ENCODE assay signal across 1 fruit fly cellular context in the genomic region with DNA sequence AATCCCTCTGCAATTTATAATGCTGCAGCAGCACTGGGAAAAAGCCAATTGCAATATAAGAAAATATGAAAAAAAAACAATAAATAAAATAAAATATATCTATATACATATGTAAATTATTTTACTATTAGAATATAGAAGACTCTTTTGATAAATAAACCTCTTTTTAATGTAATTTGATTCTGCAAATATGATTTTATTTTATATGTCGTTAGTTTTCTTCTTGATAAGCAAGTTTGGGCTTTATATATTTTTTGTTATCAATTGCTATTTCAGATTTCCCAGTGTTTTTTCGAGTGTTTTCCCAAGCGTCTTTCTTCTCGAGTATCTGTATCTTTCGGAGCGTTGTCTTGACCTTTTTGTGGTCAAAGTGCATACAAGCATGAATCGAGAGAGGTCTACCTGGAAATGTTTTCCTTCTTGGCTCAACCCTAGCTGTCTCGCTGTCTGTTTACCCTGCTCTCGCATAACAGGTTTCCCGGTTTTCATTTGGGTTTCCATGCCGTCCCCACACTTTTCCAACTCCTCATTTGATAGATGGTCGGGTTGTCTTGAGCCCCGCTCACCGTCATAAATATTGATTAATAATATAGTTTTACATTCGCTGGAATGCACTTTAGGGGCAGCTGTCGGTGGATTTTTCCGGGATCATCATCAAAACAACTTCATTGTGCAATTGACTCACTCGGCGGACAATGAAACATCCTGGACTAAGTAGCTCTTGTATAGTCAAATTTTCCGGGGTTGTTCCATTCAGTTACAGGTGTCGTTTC.
TF ChIP-seq lines count a peak whose summit lies in the region.

No protein-coding gene starts in this region.

TF ChIP-seq in whole organism, embryonic, 481 proteins besides CTCF, POLR2A, EP300 and RAD21 (continued from another document and continues in another):
- no peak for TF ChIP-seq oc (tag; optimal IDR thresholded peaks at IDR 0.05; lab: Kevin White, UChicago)
- no peak for TF ChIP-seq lbe (GFP tag; optimal IDR thresholded peaks at IDR 0.05; lab: Kevin White, UChicago)
- TF ChIP-seq Atf3 (GFP tag; optimal IDR thresholded peaks at IDR 0.05; lab: Kevin White, UChicago), result no peak
- TF ChIP-seq twi (tag; optimal IDR thresholded peaks at IDR 0.05; lab: Kevin White, UChicago), result peak; percentile 28
- TF ChIP-seq caup (GFP tag; optimal IDR thresholded peaks at IDR 0.05; lab: Kevin White, UChicago; ENCODE audit: severe bottlenecking), result no peak
- TF ChIP-seq E2f2 (GFP tag; IDR thresholded peaks at IDR 0.05; lab: Robert Waterston, UW), result no peak
- no peak for TF ChIP-seq CG5245 (GFP tag; optimal IDR thresholded peaks at IDR 0.05; lab: Kevin White, UChicago)
- peak; percentile 93 for TF ChIP-seq CG14710 (tag; optimal IDR thresholded peaks at IDR 0.05; lab: Kevin White, UChicago)
- TF ChIP-seq amos (GFP tag; IDR thresholded peaks at IDR 0.05; lab: Robert Waterston, UW; ENCODE audit: partially characterized antibody), result no peak
- no peak for TF ChIP-seq CG14965 (GFP tag; optimal IDR thresholded peaks at IDR 0.05; lab: Kevin White, UChicago; ENCODE audit: borderline replicate concordance)
- no peak for TF ChIP-seq emc (GFP tag; optimal IDR thresholded peaks at IDR 0.05; lab: Kevin White, UChicago)
- TF ChIP-seq crol (GFP tag; IDR thresholded peaks at IDR 0.05; lab: Robert Waterston, UW), result no peak
- no peak for TF ChIP-seq CG11723 (GFP tag; optimal IDR thresholded peaks at IDR 0.05; lab: Kevin White, UChicago)
- no peak for TF ChIP-seq luna (GFP tag; optimal IDR thresholded peaks at IDR 0.05; lab: Kevin White, UChicago)
- no peak for TF ChIP-seq CG16863 (GFP tag; optimal IDR thresholded peaks at IDR 0.05; lab: Kevin White, UChicago)
- no peak for TF ChIP-seq sisA (GFP tag; IDR thresholded peaks at IDR 0.05; lab: Robert Waterston, UW)
- TF ChIP-seq chinmo (GFP tag; IDR thresholded peaks at IDR 0.05; lab: Robert Waterston, UW; ENCODE audit: partially characterized antibody), result no peak
- peak; percentile 75 for TF ChIP-seq Blimp-1 (GFP tag; optimal IDR thresholded peaks at IDR 0.05; lab: Kevin White, UChicago)
- no peak; the same call in 1 of the 2 replicates for TF ChIP-seq CG32767 (GFP tag; IDR thresholded peaks at IDR 0.05; lab: Robert Waterston, UW)
- TF ChIP-seq CG12769 (tag; optimal IDR thresholded peaks at IDR 0.05; lab: Kevin White, UChicago), result no peak
- no peak for TF ChIP-seq ham (GFP tag; IDR thresholded peaks at IDR 0.05; lab: Robert Waterston, UW)
- TF ChIP-seq CG17361 (GFP tag; IDR thresholded peaks at IDR 0.05; lab: Robert Waterston, UW), result peak; percentile 95
- peak; percentile 5; the same call in 1 of the 3 replicates for TF ChIP-seq ci (GFP tag; IDR thresholded peaks at IDR 0.05; lab: Robert Waterston, UW)
- peak; percentile 64 for TF ChIP-seq CG7271 (tag; optimal IDR thresholded peaks at IDR 0.05; lab: Kevin White, UChicago)
- no peak for TF ChIP-seq ab (GFP tag; optimal IDR thresholded peaks at IDR 0.05; lab: Kevin White, UChicago)
- peak in 1 of 2 experiments; percentile 82 for TF ChIP-seq bsh (GFP tag; optimal IDR thresholded peaks at IDR 0.05; lab: Kevin White, UChicago)
- no peak for TF ChIP-seq gcm2 (GFP tag; optimal IDR thresholded peaks at IDR 0.05; lab: Kevin White, UChicago)
- no peak for TF ChIP-seq CG10274 (GFP tag; optimal IDR thresholded peaks at IDR 0.05; lab: Kevin White, UChicago)
- TF ChIP-seq B-H1 (GFP tag; IDR thresholded peaks at IDR 0.05; lab: Robert Waterston, UW), result no peak
- no peak for TF ChIP-seq rib (GFP tag; IDR thresholded peaks at IDR 0.05; lab: Robert Waterston, UW)
- TF ChIP-seq sqz (GFP tag; optimal IDR thresholded peaks at IDR 0.05; lab: Kevin White, UChicago), result peak; percentile 75
- TF ChIP-seq ATbp (GFP tag; optimal IDR thresholded peaks at IDR 0.05; lab: Kevin White, UChicago), result peak; percentile 39
- TF ChIP-seq CG11085 (GFP tag; IDR thresholded peaks at IDR 0.05; lab: Robert Waterston, UW), result no peak
- no peak for TF ChIP-seq knrl (GFP tag; IDR thresholded peaks at IDR 0.05; lab: Robert Waterston, UW; ENCODE audit: partially characterized antibody)
- peak; percentile 30 for TF ChIP-seq CG1529 (GFP tag; optimal IDR thresholded peaks at IDR 0.05; lab: Kevin White, UChicago)
- TF ChIP-seq Hsf (GFP tag; optimal IDR thresholded peaks at IDR 0.05; lab: Kevin White, UChicago), result no peak
- no peak for TF ChIP-seq HLHmδ (GFP tag; optimal IDR thresholded peaks at IDR 0.05; lab: Kevin White, UChicago)
- no peak for TF ChIP-seq en (GFP tag; optimal IDR thresholded peaks at IDR 0.05; lab: Kevin White, UChicago)
- TF ChIP-seq Fer3 (tag; optimal IDR thresholded peaks at IDR 0.05; lab: Kevin White, UChicago), result no peak
- TF ChIP-seq CG17829 (tag; optimal IDR thresholded peaks at IDR 0.05; lab: Kevin White, UChicago), result peak; percentile 89
- no peak for TF ChIP-seq bigmax (GFP tag; optimal IDR thresholded peaks at IDR 0.05; lab: Kevin White, UChicago)
- peak; percentile 51 for TF ChIP-seq D19A (tag; optimal IDR thresholded peaks at IDR 0.05; lab: Kevin White, UChicago)
- TF ChIP-seq Spps (tag; optimal IDR thresholded peaks at IDR 0.05; lab: Kevin White, UChicago), result peak; percentile 83
- no peak for TF ChIP-seq CG4617 (GFP tag; optimal IDR thresholded peaks at IDR 0.05; lab: Kevin White, UChicago; ENCODE audit: borderline replicate concordance)
- TF ChIP-seq NFAT (GFP tag; IDR thresholded peaks at IDR 0.05; lab: Robert Waterston, UW), result no peak
- no peak for TF ChIP-seq CG32532 (GFP tag; IDR thresholded peaks at IDR 0.05; lab: Robert Waterston, UW)
- peak; percentile 48 for TF ChIP-seq CG3407 (GFP tag; optimal IDR thresholded peaks at IDR 0.05; lab: Kevin White, UChicago)
- no peak for TF ChIP-seq Doc3 (GFP tag; IDR thresholded peaks at IDR 0.05; lab: Robert Waterston, UW; ENCODE audit: partially characterized antibody)
- TF ChIP-seq corto (GFP tag; optimal IDR thresholded peaks at IDR 0.05; lab: Kevin White, UChicago), result no peak
- peak; percentile 47; the same call in 1 of the 2 replicates for TF ChIP-seq ara (GFP tag; IDR thresholded peaks at IDR 0.05; lab: Robert Waterston, UW)
- TF ChIP-seq CG11695 (GFP tag; IDR thresholded peaks at IDR 0.05; lab: Robert Waterston, UW), result peak; percentile 41; the same call in 1 of the 3 replicates
- TF ChIP-seq Antp (GFP tag; optimal IDR thresholded peaks at IDR 0.05; lab: Kevin White, UChicago), result no peak
- no peak for TF ChIP-seq ase (GFP tag; IDR thresholded peaks at IDR 0.05; lab: Robert Waterston, UW)
- no peak for TF ChIP-seq Ada2b (GFP tag; IDR thresholded peaks at IDR 0.05; lab: Robert Waterston, UW)
- peak; percentile 88 for TF ChIP-seq CG12391 (tag; optimal IDR thresholded peaks at IDR 0.05; lab: Kevin White, UChicago)
- TF ChIP-seq bbx (GFP tag; IDR thresholded peaks at IDR 0.05; lab: Robert Waterston, UW; ENCODE audit: partially characterized antibody), result no peak
- no peak for TF ChIP-seq bab2 (GFP tag; optimal IDR thresholded peaks at IDR 0.05; lab: Kevin White, UChicago)
- no peak for TF ChIP-seq abd-A (tag; optimal IDR thresholded peaks at IDR 0.05; lab: Kevin White, UChicago)
- no peak for TF ChIP-seq CG34376 (GFP tag; optimal IDR thresholded peaks at IDR 0.05; lab: Kevin White, UChicago)
- peak; percentile 75 for TF ChIP-seq CG10209 (GFP tag; optimal IDR thresholded peaks at IDR 0.05; lab: Kevin White, UChicago)
- TF ChIP-seq CG13775 (GFP tag; optimal IDR thresholded peaks at IDR 0.05; lab: Kevin White, UChicago), result peak; percentile 72
- TF ChIP-seq Sin3A (optimal IDR thresholded peaks at IDR 0.05; lab: Kevin White, UChicago), result no peak
- TF ChIP-seq chm (GFP tag; IDR thresholded peaks at IDR 0.05; lab: Robert Waterston, UW), result no peak; the same call in 1 of the 2 replicates
- no peak for TF ChIP-seq CG1603 (tag; optimal IDR thresholded peaks at IDR 0.05; lab: Kevin White, UChicago)
- TF ChIP-seq dysf (GFP tag; IDR thresholded peaks at IDR 0.05; lab: Robert Waterston, UW), result no peak; the same call in 2 of the 3 replicates
- TF ChIP-seq hth (optimal IDR thresholded peaks at IDR 0.05; lab: Kevin White, UChicago), result peak; percentile 72
- TF ChIP-seq CG11696 (GFP tag; IDR thresholded peaks at IDR 0.05; lab: Robert Waterston, UW), result no peak
- TF ChIP-seq fd3F (GFP tag; optimal IDR thresholded peaks at IDR 0.05; lab: Kevin White, UChicago), result no peak
- no peak for TF ChIP-seq CG7372 (GFP tag; IDR thresholded peaks at IDR 0.05; lab: Robert Waterston, UW)
- TF ChIP-seq kah (GFP tag; optimal IDR thresholded peaks at IDR 0.05; lab: Kevin White, UChicago), result peak; percentile 31
- peak; percentile 65 for TF ChIP-seq CG4424 (GFP tag; optimal IDR thresholded peaks at IDR 0.05; lab: Kevin White, UChicago)
- TF ChIP-seq CG11560 (tag; IDR thresholded peaks at IDR 0.05; lab: Robert Waterston, UW), result no peak
- no peak for TF ChIP-seq HLH4C (GFP tag; IDR thresholded peaks at IDR 0.05; lab: Robert Waterston, UW; ENCODE audit: partially characterized antibody)
- TF ChIP-seq BEAF-32 (GFP tag; optimal IDR thresholded peaks at IDR 0.05; lab: Kevin White, UChicago), result no peak
- TF ChIP-seq zen2 (GFP tag; IDR thresholded peaks at IDR 0.05; lab: Robert Waterston, UW; ENCODE audit: partially characterized antibody), result no peak
- no peak for TF ChIP-seq CG17328 (GFP tag; IDR thresholded peaks at IDR 0.05; lab: Robert Waterston, UW)
- TF ChIP-seq Lim3 (GFP tag; IDR thresholded peaks at IDR 0.05; lab: Robert Waterston, UW), result no peak
- peak; percentile 43 for TF ChIP-seq CG17385 (GFP tag; optimal IDR thresholded peaks at IDR 0.05; lab: Kevin White, UChicago)
- TF ChIP-seq klu (GFP tag; IDR thresholded peaks at IDR 0.05; lab: Robert Waterston, UW), result no peak
- no peak for TF ChIP-seq CG1832 (GFP tag; optimal IDR thresholded peaks at IDR 0.05; lab: Kevin White, UChicago)
- peak; percentile 68 for TF ChIP-seq unpg (GFP tag; optimal IDR thresholded peaks at IDR 0.05; lab: Kevin White, UChicago)
- TF ChIP-seq CG7839 (tag; optimal IDR thresholded peaks at IDR 0.05; lab: Kevin White, UChicago), result peak; percentile 76
- no peak for TF ChIP-seq da (GFP tag; optimal IDR thresholded peaks at IDR 0.05; lab: Kevin White, UChicago)
- no peak for TF ChIP-seq CkIIα-i1 (GFP tag; IDR thresholded peaks at IDR 0.05; lab: Robert Waterston, UW)
- TF ChIP-seq CG32772 (GFP tag; IDR thresholded peaks at IDR 0.05; lab: Robert Waterston, UW), result peak; percentile 36; the same call in 1 of the 2 replicates
- TF ChIP-seq CG2199 (GFP tag; IDR thresholded peaks at IDR 0.05; lab: Robert Waterston, UW), result 0 out of 3 replicates have a peak, but pooled peaks have one; percentile 32
- TF ChIP-seq CG3995 (GFP tag; optimal IDR thresholded peaks at IDR 0.05; lab: Kevin White, UChicago), result no peak
- peak; percentile 50 for TF ChIP-seq CG30020 (tag; optimal IDR thresholded peaks at IDR 0.05; lab: Kevin White, UChicago)
- peak; percentile 65 for TF ChIP-seq grau (tag; optimal IDR thresholded peaks at IDR 0.05; lab: Kevin White, UChicago)
- no peak for TF ChIP-seq CG10321 (GFP tag; IDR thresholded peaks at IDR 0.05; lab: Robert Waterston, UW)
- TF ChIP-seq CG17802 (tag; optimal IDR thresholded peaks at IDR 0.05; lab: Kevin White, UChicago), result no peak
- no peak for TF ChIP-seq tx (GFP tag; optimal IDR thresholded peaks at IDR 0.05; lab: Kevin White, UChicago)
- TF ChIP-seq D19B (GFP tag; optimal IDR thresholded peaks at IDR 0.05; lab: Kevin White, UChicago), result no peak
- TF ChIP-seq fd102C (GFP tag; optimal IDR thresholded peaks at IDR 0.05; lab: Kevin White, UChicago), result no peak
- no peak for TF ChIP-seq Elba2 (GFP tag; optimal IDR thresholded peaks at IDR 0.05; lab: Kevin White, UChicago)
- TF ChIP-seq kay (GFP tag; optimal IDR thresholded peaks at IDR 0.05; lab: Kevin White, UChicago), result no peak
- TF ChIP-seq pho (GFP tag; optimal IDR thresholded peaks at IDR 0.05; lab: Kevin White, UChicago), result no peak
- peak; percentile 18 for TF ChIP-seq CG10431 (GFP tag; optimal IDR thresholded peaks at IDR 0.05; lab: Kevin White, UChicago)
- TF ChIP-seq exex (tag; optimal IDR thresholded peaks at IDR 0.05; lab: Kevin White, UChicago), result no peak
- TF ChIP-seq gt (GFP tag; IDR thresholded peaks at IDR 0.05; lab: Robert Waterston, UW), result 0 out of 2 replicates have a peak, but pooled peaks have one; percentile 30
- no peak for TF ChIP-seq CG15073 (GFP tag; optimal IDR thresholded peaks at IDR 0.05; lab: Kevin White, UChicago)
- TF ChIP-seq Dek (tag; optimal IDR thresholded peaks at IDR 0.05; lab: Kevin White, UChicago), result no peak
- no peak for TF ChIP-seq CG1024 (GFP tag; IDR thresholded peaks at IDR 0.05; lab: Robert Waterston, UW)
- TF ChIP-seq repo (GFP tag; optimal IDR thresholded peaks at IDR 0.05; lab: Kevin White, UChicago), result no peak
- no peak for TF ChIP-seq Ravus (GFP tag; IDR thresholded peaks at IDR 0.05; lab: Robert Waterston, UW)
- TF ChIP-seq tgo (GFP tag; IDR thresholded peaks at IDR 0.05; lab: Robert Waterston, UW), result peak; percentile 37; the same call in 1 of the 3 replicates
- peak; percentile 86 for TF ChIP-seq CG10267 (tag; optimal IDR thresholded peaks at IDR 0.05; lab: Kevin White, UChicago)
- TF ChIP-seq Eip74EF (GFP tag; optimal IDR thresholded peaks at IDR 0.05; lab: Kevin White, UChicago), result no peak
- no peak for TF ChIP-seq CG2875 (GFP tag; optimal IDR thresholded peaks at IDR 0.05; lab: Kevin White, UChicago)
- no peak for TF ChIP-seq hkb (optimal IDR thresholded peaks at IDR 0.05; lab: Kevin White, UChicago)
- no peak for TF ChIP-seq hkb (GFP tag; IDR thresholded peaks at IDR 0.05; lab: Robert Waterston, UW)
- TF ChIP-seq h (optimal IDR thresholded peaks at IDR 0.05; lab: Kevin White, UChicago), result no peak
- TF ChIP-seq croc (GFP tag; conservative IDR thresholded peaks at IDR 0.05; lab: Robert Waterston, UW), result peak; percentile 76
- TF ChIP-seq ken (GFP tag; IDR thresholded peaks at IDR 0.05; lab: Robert Waterston, UW), result no peak; the same call in 2 of the 3 replicates
- no peak for TF ChIP-seq yki (optimal IDR thresholded peaks at IDR 0.05; lab: Kevin White, UChicago)
- no peak for TF ChIP-seq CG12236 (GFP tag; optimal IDR thresholded peaks at IDR 0.05; lab: Kevin White, UChicago)
- TF ChIP-seq sens (GFP tag; lab: Kevin White, UChicago), result peak; percentile 81
- TF ChIP-seq CG10565 (GFP tag; optimal IDR thresholded peaks at IDR 0.05; lab: Kevin White, UChicago), result no peak
- no peak for TF ChIP-seq Nf-YC (tag; optimal IDR thresholded peaks at IDR 0.05; lab: Kevin White, UChicago)
- TF ChIP-seq YL-1 (GFP tag; optimal IDR thresholded peaks at IDR 0.05; lab: Kevin White, UChicago), result no peak
- no peak for TF ChIP-seq MESR4 (GFP tag; optimal IDR thresholded peaks at IDR 0.05; lab: Kevin White, UChicago)
- TF ChIP-seq Bteb2 (GFP tag; optimal IDR thresholded peaks at IDR 0.05; lab: Kevin White, UChicago), result no peak
- no peak for TF ChIP-seq Deaf1 (tag; optimal IDR thresholded peaks at IDR 0.05; lab: Kevin White, UChicago)
- peak; percentile 66 for TF ChIP-seq CG1602 (GFP tag; optimal IDR thresholded peaks at IDR 0.05; lab: Kevin White, UChicago)
- TF ChIP-seq CG17186 (GFP tag; optimal IDR thresholded peaks at IDR 0.05; lab: Kevin White, UChicago), result no peak
